Worm (Caenorhabditis elegans) whole organism, L4/young adult: ENCODE data around the gene farl-11.

Source experiments
- W03F9.2 ChIP-seq: fragments of 150-350 bp; optimal IDR thresholded peaks from 2 replicates; lab custom pipeline; 2014; ENCODE audit warnings: missing biosample characterization, missing genetic modification characterization
- him-1 ChIP-seq: sonication (generic microtip); optimal IDR thresholded peaks from 2 replicates; lab custom pipeline; 2016; ENCODE audit warnings: missing genotype, missing genetic modification reagents, missing genetic modification characterization, missing compliant biosample characterization

ce11 chrII:7147550-7147949, 42.7 kb upstream of the farl-11 start:
- TF ChIP-seq him-1 (tag; lab: Kevin White, UChicago) (no peak), W03F9.2 (peak; percentile 56)
